Fruit fly (Drosophila melanogaster) whole organism, embryonic: ENCODE results near the gene Snm1.

Experiments used
- Aef1 ChIP-seq: fragments of 200-800 bp; sonication (Bioruptor generic); IDR thresholded peaks from 3 replicates; pipeline ENCODE4 v1.3.6; 2022; ENCODE audit warnings: missing biosample characterization, missing genetic modification characterization
- CG10565 ChIP-seq: fragments of 200-800 bp; sonication (Bioruptor generic); optimal IDR thresholded peaks from 3 replicates; lab custom pipeline; 2016; ENCODE audit warnings: missing biosample characterization, mild to moderate bottlenecking, missing genetic modification characterization
- CG10654 ChIP-seq: fragments of 200-800 bp; sonication (Bioruptor generic); optimal IDR thresholded peaks from 2 replicates; lab custom pipeline; 2016; ENCODE audit warnings: missing biosample characterization, missing genetic modification characterization
- CG11093 ChIP-seq: fragments of 200-800 bp; sonication (Bioruptor generic); IDR thresholded peaks from 3 replicates; pipeline ENCODE4 v1.3.6; 2022; ENCODE audit warnings: missing biosample characterization, missing genetic modification characterization
- CG12104 ChIP-seq: fragments of 200-800 bp; sonication (Bioruptor generic); optimal IDR thresholded peaks from 3 replicates; lab custom pipeline; 2016; ENCODE audit warnings: missing biosample characterization, missing genetic modification characterization
- CG12942 ChIP-seq: fragments of 200-800 bp; sonication (Bioruptor generic); optimal IDR thresholded peaks from 3 replicates; lab custom pipeline; 2016; ENCODE audit warnings: missing biosample characterization, missing genetic modification characterization
- CG13624 ChIP-seq: fragments of 200-800 bp; sonication (Bioruptor generic); optimal IDR thresholded peaks from 2 replicates; lab custom pipeline; 2016; ENCODE audit warnings: missing biosample characterization, missing genetic modification characterization
- CG14710 ChIP-seq: fragments of 200-800 bp; sonication (Bioruptor generic); optimal IDR thresholded peaks from 3 replicates; lab custom pipeline; 2019; ENCODE audit warnings: missing biosample characterization, mild to moderate bottlenecking, missing genetic modification characterization, moderate library complexity
- CG17385 ChIP-seq: fragments of 200-800 bp; sonication (Bioruptor generic); optimal IDR thresholded peaks from 3 replicates; lab custom pipeline; 2018; ENCODE audit warnings: missing biosample characterization, mild to moderate bottlenecking, missing genetic modification characterization
- CG18599 ChIP-seq: fragments of 200-800 bp; sonication (Bioruptor generic); optimal IDR thresholded peaks from 3 replicates; lab custom pipeline; 2017; ENCODE audit warnings: missing biosample characterization, missing genetic modification characterization, mild to moderate bottlenecking, moderate library complexity, missing genetic modification reagents
- CG30020 ChIP-seq: fragments of 200-800 bp; optimal IDR thresholded peaks from 2 replicates; lab custom pipeline; 2019; ENCODE audit warnings: missing biosample characterization, mild to moderate bottlenecking, missing genetic modification characterization, moderate library complexity
- CG32532 ChIP-seq: fragments of 200-800 bp; sonication (Bioruptor generic); IDR thresholded peaks from 2 replicates; pipeline ENCODE4 v1.3.6; 2022; ENCODE audit warnings: missing biosample characterization, missing genetic modification characterization
- CG32772 ChIP-seq: fragments of 200-800 bp; sonication (Bioruptor generic); IDR thresholded peaks from 2 replicates; pipeline ENCODE4 v1.3.6; 2022; ENCODE audit warnings: missing biosample characterization, missing genetic modification characterization
- CG4707 ChIP-seq: fragments of 200-800 bp; sonication (Bioruptor generic); optimal IDR thresholded peaks from 2 replicates; lab custom pipeline; 2018; ENCODE audit warnings: missing biosample characterization, mild to moderate bottlenecking, missing genetic modification characterization, moderate library complexity
- CG4820 ChIP-seq: fragments of 200-800 bp; sonication (Bioruptor generic); optimal IDR thresholded peaks from 3 replicates; lab custom pipeline; 2016; ENCODE audit warnings: missing biosample characterization, missing genetic modification characterization
- CG5180 ChIP-seq: fragments of 200-800 bp; sonication (Bioruptor generic); optimal IDR thresholded peaks from 3 replicates; lab custom pipeline; 2017; ENCODE audit warnings: missing biosample characterization, missing genetic modification characterization, mild to moderate bottlenecking, moderate library complexity, missing genetic modification reagents
- CG6175 ChIP-seq: fragments of 200-800 bp; sonication (Bioruptor generic); IDR thresholded peaks from 3 replicates; pipeline ENCODE4 v1.3.6; 2022; ENCODE audit warnings: missing biosample characterization, missing genetic modification characterization
- CG6765 ChIP-seq: fragments of 200-800 bp; sonication (Bioruptor generic); optimal IDR thresholded peaks from 3 replicates; lab custom pipeline; 2017; ENCODE audit warnings: missing biosample characterization, mild to moderate bottlenecking, missing genetic modification characterization
- CG8944 ChIP-seq: fragments of 200-800 bp; sonication (Bioruptor generic); optimal IDR thresholded peaks from 3 replicates; lab custom pipeline; 2016; ENCODE audit warnings: missing biosample characterization, missing genetic modification characterization
- CG9609 ChIP-seq: fragments of 200-800 bp; sonication (Bioruptor generic); optimal IDR thresholded peaks from 3 replicates; lab custom pipeline; 2016; ENCODE audit warnings: missing biosample characterization, missing genetic modification characterization
- CG9797 ChIP-seq: fragments of 200-800 bp; sonication (Bioruptor generic); optimal IDR thresholded peaks from 3 replicates; lab custom pipeline; 2018; ENCODE audit warnings: missing biosample characterization, mild to moderate bottlenecking, missing genetic modification characterization
- Chrac-16 ChIP-seq: fragments of 200-800 bp; sonication (Bioruptor generic); optimal IDR thresholded peaks from 3 replicates; lab custom pipeline; 2016; ENCODE audit warnings: missing biosample characterization, missing genetic modification characterization
- CoRest ChIP-seq: fragments of 200-800 bp; sonication (Bioruptor generic); optimal IDR thresholded peaks from 3 replicates; lab custom pipeline; 2018; ENCODE audit warnings: missing biosample characterization, mild to moderate bottlenecking, missing genetic modification characterization, moderate library complexity
- Dip2 ChIP-seq: fragments of 200-800 bp; sonication (Bioruptor generic); IDR thresholded peaks from 2 replicates; pipeline ENCODE4 v1.3.6; 2022; ENCODE audit warnings: missing biosample characterization, missing genetic modification characterization
- Doc2 ChIP-seq: fragments of 200-800 bp; sonication (Bioruptor generic); IDR thresholded peaks from 2 replicates; pipeline ENCODE4 v1.3.6; 2022; ENCODE audit warnings: missing biosample characterization, missing genetic modification characterization
- HmgZ ChIP-seq: fragments of 200-800 bp; sonication (Bioruptor generic); optimal IDR thresholded peaks from 2 replicates; lab custom pipeline; 2018; ENCODE audit warnings: missing biosample characterization, mild to moderate bottlenecking, missing genetic modification characterization
- Hmx ChIP-seq: fragments of 200-800 bp; sonication (Bioruptor generic); optimal IDR thresholded peaks from 2 replicates; lab custom pipeline; 2016; ENCODE audit warnings: missing biosample characterization, missing genetic modification characterization
- Hr39 ChIP-seq: fragments of >200 bp; optimal IDR thresholded peaks from 2 replicates; lab custom pipeline; 2017
- MESR4 ChIP-seq: fragments of 200-800 bp; sonication (Bioruptor generic); optimal IDR thresholded peaks from 2 replicates; lab custom pipeline; 2018; ENCODE audit warnings: missing biosample characterization, mild to moderate bottlenecking, missing genetic modification characterization, moderate library complexity
- NfI ChIP-seq: fragments of 200-800 bp; sonication (Bioruptor generic); optimal IDR thresholded peaks from 3 replicates; lab custom pipeline; 2018; ENCODE audit warnings: missing biosample characterization, mild to moderate bottlenecking, missing genetic modification characterization, moderate library complexity
- al ChIP-seq: fragments of 200-800 bp; sonication (Bioruptor generic); IDR thresholded peaks from 2 replicates; pipeline ENCODE4 v1.3.6; 2022; ENCODE audit warnings: missing biosample characterization, missing genetic modification characterization
- bcd ChIP-seq: fragments of 200-800 bp; sonication (Bioruptor generic); optimal IDR thresholded peaks from 2 replicates; lab custom pipeline; 2017; ENCODE audit warnings: missing biosample characterization, mild to moderate bottlenecking, missing genetic modification characterization
- btn ChIP-seq: fragments of 200-800 bp; sonication (Bioruptor generic); optimal IDR thresholded peaks from 2 replicates; lab custom pipeline; 2016; ENCODE audit warnings: missing biosample characterization, missing genetic modification characterization
- chif ChIP-seq, 2 experiments: fragments of 200-800 bp; sonication (Bioruptor generic); optimal IDR thresholded peaks; 3 replicates each; lab custom pipeline; 2016; ENCODE audit warnings: missing biosample characterization in 2 of 2, missing genetic modification characterization in 2 of 2
- crc ChIP-seq: fragments of 200-800 bp; sonication (Bioruptor generic); optimal IDR thresholded peaks from 2 replicates; lab custom pipeline; 2016; ENCODE audit warnings: missing biosample characterization, missing genetic modification characterization
- dati ChIP-seq: fragments of 200-800 bp; sonication (Bioruptor generic); IDR thresholded peaks from 2 replicates; pipeline ENCODE4 v1.3.6; 2022; ENCODE audit warnings: missing biosample characterization, missing genetic modification characterization
- dpn ChIP-seq, 2 experiments: fragments of 200-800 bp; sonication (Bioruptor generic); optimal IDR thresholded peaks; 3 replicates each; lab custom pipeline; 2016; ENCODE audit warnings: missing biosample characterization in 2 of 2, missing genetic modification characterization in 2 of 2
- emc ChIP-seq: fragments of 200-800 bp; sonication (Bioruptor generic); optimal IDR thresholded peaks from 2 replicates; lab custom pipeline; 2016; ENCODE audit warnings: missing biosample characterization, missing genetic modification characterization
- en ChIP-seq: fragments of 200-800 bp; sonication (Bioruptor generic); optimal IDR thresholded peaks from 2 replicates; lab custom pipeline; 2016; ENCODE audit warnings: missing biosample characterization, missing genetic modification characterization
- fd96Cb ChIP-seq: fragments of 200-800 bp; sonication (Bioruptor generic); optimal IDR thresholded peaks from 2 replicates; lab custom pipeline; 2018; ENCODE audit warnings: missing biosample characterization, mild to moderate bottlenecking, missing genetic modification characterization, moderate library complexity
- fru ChIP-seq: fragments of >200 bp; optimal IDR thresholded peaks from 2 replicates; lab custom pipeline; 2017
- gce ChIP-seq: fragments of 200-800 bp; sonication (Bioruptor generic); IDR thresholded peaks from 3 replicates; pipeline ENCODE4 v1.3.6; 2022; ENCODE audit warnings: missing biosample characterization, missing genetic modification characterization
- klu ChIP-seq: fragments of 200-800 bp; sonication (Bioruptor generic); IDR thresholded peaks from 2 replicates; pipeline ENCODE4 v1.3.6; 2022; ENCODE audit warnings: missing biosample characterization, missing genetic modification characterization
- mam ChIP-seq: fragments of 200-800 bp; sonication (Bioruptor generic); optimal IDR thresholded peaks from 3 replicates; lab custom pipeline; 2016; ENCODE audit warnings: missing biosample characterization, missing genetic modification characterization
- mirr ChIP-seq: fragments of 200-800 bp; sonication (Bioruptor generic); optimal IDR thresholded peaks from 3 replicates; lab custom pipeline; 2018; ENCODE audit warnings: missing biosample characterization, mild to moderate bottlenecking, missing genetic modification characterization
- pnt ChIP-seq: fragments of 200-800 bp; sonication (Bioruptor generic); optimal IDR thresholded peaks from 3 replicates; lab custom pipeline; 2016; ENCODE audit warnings: missing biosample characterization, missing genetic modification characterization
- pum ChIP-seq: fragments of 200-800 bp; sonication (Bioruptor generic); optimal IDR thresholded peaks from 2 replicates; lab custom pipeline; 2016; ENCODE audit warnings: missing biosample characterization, missing genetic modification characterization
- seq ChIP-seq: fragments of 200-800 bp; sonication (Bioruptor generic); IDR thresholded peaks from 2 replicates; pipeline ENCODE4 v1.3.6; 2022; ENCODE audit warnings: missing biosample characterization, missing genetic modification characterization
- sisA ChIP-seq: fragments of 200-800 bp; sonication (Bioruptor generic); IDR thresholded peaks from 2 replicates; pipeline ENCODE4 v1.3.6; 2022; ENCODE audit warnings: missing biosample characterization, missing genetic modification characterization
- toy ChIP-seq: fragments of 200-800 bp; sonication (Bioruptor generic); IDR thresholded peaks from 2 replicates; pipeline ENCODE4 v1.3.6; 2022; ENCODE audit warnings: missing biosample characterization, missing genetic modification characterization
- twi ChIP-seq: fragments of 200-800 bp; optimal IDR thresholded peaks from 2 replicates; lab custom pipeline; 2019; ENCODE audit warnings: missing biosample characterization, mild to moderate bottlenecking, missing genetic modification characterization, moderate library complexity
- yki ChIP-seq: fragments of >200 bp; optimal IDR thresholded peaks from 3 replicates; lab custom pipeline; 2018
- zf30C ChIP-seq: fragments of 200-800 bp; sonication (Bioruptor generic); optimal IDR thresholded peaks from 3 replicates; lab custom pipeline; 2018; ENCODE audit warnings: missing biosample characterization, mild to moderate bottlenecking, missing genetic modification characterization

Gene Snm1

dm6 chr3R:5568590-5568989 lies 13.7 kb downstream of the Snm1 start, which contains the start of the genes CG2931 and Rheb (continued):
- TF ChIP-seq CG6175 (GFP tag; lab: Robert Waterston, UW) (no peak), CG18599 (GFP tag; lab: Kevin White, UChicago) (peak; percentile 37), Hr39 (lab: Kevin White, UChicago) (no peak), dpn (GFP tag; optimal IDR thresholded peaks at IDR 0.05; lab: Kevin White, UChicago) (peak; percentile 50 to 69), CG6765 (GFP tag; lab: Kevin White, UChicago) (peak; percentile 33), dati (GFP tag; lab: Robert Waterston, UW) (no peak), seq (GFP tag; lab: Robert Waterston, UW) (0 out of 2 replicates have a peak, but pooled peaks have one; percentile 47), pum (peak; percentile 53), CG4820 (GFP tag; lab: Kevin White, UChicago) (peak; percentile 61), twi (peak; percentile 34), toy (GFP tag; lab: Robert Waterston, UW) (no peak), klu (GFP tag; lab: Robert Waterston, UW) (peak; percentile 25; the same call in 1 of the 2 replicates), CoRest (tag; lab: Kevin White, UChicago) (peak; percentile 77), CG9609 (GFP tag; lab: Kevin White, UChicago) (no peak), sisA (GFP tag; lab: Robert Waterston, UW) (peak; percentile 69), Chrac-16 (GFP tag; lab: Kevin White, UChicago) (peak; percentile 67), NfI (GFP tag; lab: Kevin White, UChicago) (peak; percentile 69), CG30020 (tag; lab: Kevin White, UChicago) (peak; percentile 97), zf30C (GFP tag; lab: Kevin White, UChicago) (no peak), CG14710 (tag; lab: Kevin White, UChicago) (peak; percentile 87), Hmx (GFP tag; lab: Kevin White, UChicago) (peak; percentile 48), CG4707 (GFP tag; lab: Kevin White, UChicago) (no peak), CG32532 (GFP tag; lab: Robert Waterston, UW) (peak; percentile 71), crc (GFP tag; lab: Kevin White, UChicago) (no peak), MESR4 (GFP tag; lab: Kevin White, UChicago) (peak; percentile 41), CG9797 (GFP tag; lab: Kevin White, UChicago) (peak; percentile 92), CG10654 (GFP tag; lab: Kevin White, UChicago) (peak; percentile 56), CG5180 (GFP tag; lab: Kevin White, UChicago) (no peak), CG11093 (GFP tag; lab: Robert Waterston, UW) (no peak), CG12942 (GFP tag; lab: Kevin White, UChicago) (peak; percentile 58), CG8944 (GFP tag; lab: Kevin White, UChicago) (no peak), mirr (no peak), fd96Cb (tag; lab: Kevin White, UChicago) (peak; percentile 48), btn (no peak), yki (no peak), al (GFP tag; lab: Robert Waterston, UW) (peak; percentile 45; the same call in 1 of the 2 replicates), CG17385 (peak; percentile 45), Dip2 (no peak), gce (GFP tag; lab: Robert Waterston, UW) (no peak), en (peak; percentile 2), chif (GFP tag; optimal IDR thresholded peaks at IDR 0.05; lab: Kevin White, UChicago) (peak; percentile 11 to 47), Aef1 (GFP tag; lab: Robert Waterston, UW) (peak; percentile 65; the same call in 2 of the 3 replicates), Doc2 (GFP tag; lab: Robert Waterston, UW) (no peak), fru (lab: Kevin White, UChicago) (no peak), CG13624 (GFP tag; lab: Kevin White, UChicago) (peak; percentile 30), CG12104 (GFP tag; lab: Kevin White, UChicago) (no peak), CG32772 (peak; percentile 60), CG10565 (no peak), pnt (GFP tag; lab: Kevin White, UChicago) (peak; percentile 46), HmgZ (tag; lab: Kevin White, UChicago) (peak; percentile 72), bcd (GFP tag; lab: Kevin White, UChicago) (peak; percentile 42), mam (GFP tag; lab: Kevin White, UChicago) (peak; percentile 55), emc (GFP tag; lab: Kevin White, UChicago) (no peak)
